Worm (Caenorhabditis elegans) whole organism, late embryonic: Measurements from ENCODE around the gene clh-3.

Experiments
- ama-1 ChIP-seq: fragments of 150-350 bp; optimal IDR thresholded peaks from 2 replicates; lab custom pipeline; 2014
- dmd-4 ChIP-seq: sonication (generic microtip); optimal IDR thresholded peaks from 2 replicates; lab custom pipeline; 2016; ENCODE audit warnings: borderline replicate concordance, missing genetic modification characterization, missing compliant biosample characterization

DNA sequence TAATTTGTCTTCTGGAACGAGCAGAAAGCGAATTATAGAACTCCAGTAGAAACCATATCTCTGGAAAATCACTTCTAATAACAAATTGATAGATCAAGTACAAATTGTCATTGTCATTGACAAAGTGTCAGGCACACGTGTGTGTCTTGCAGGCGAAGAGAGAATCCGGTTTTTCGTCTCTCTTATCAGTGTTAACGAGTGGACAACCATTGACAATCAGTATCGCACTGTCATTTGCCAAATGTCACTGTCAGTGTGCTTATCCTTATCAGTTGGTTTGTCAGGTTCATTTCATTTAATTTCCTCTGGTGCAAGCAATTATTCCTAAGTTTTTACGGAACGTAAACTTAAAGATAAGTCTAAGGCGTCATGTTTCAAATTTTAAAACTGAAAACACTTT lies 47.8 kb upstream of the clh-3 start:
- TF ChIP-seq ama-1: no peak
- TF ChIP-seq dmd-4 (tag; lab: Kevin White, UChicago): no peak
